Worm (Caenorhabditis elegans): ENCODE measurements around the gene dnj-24.

The dnj-24 gene

DNA sequence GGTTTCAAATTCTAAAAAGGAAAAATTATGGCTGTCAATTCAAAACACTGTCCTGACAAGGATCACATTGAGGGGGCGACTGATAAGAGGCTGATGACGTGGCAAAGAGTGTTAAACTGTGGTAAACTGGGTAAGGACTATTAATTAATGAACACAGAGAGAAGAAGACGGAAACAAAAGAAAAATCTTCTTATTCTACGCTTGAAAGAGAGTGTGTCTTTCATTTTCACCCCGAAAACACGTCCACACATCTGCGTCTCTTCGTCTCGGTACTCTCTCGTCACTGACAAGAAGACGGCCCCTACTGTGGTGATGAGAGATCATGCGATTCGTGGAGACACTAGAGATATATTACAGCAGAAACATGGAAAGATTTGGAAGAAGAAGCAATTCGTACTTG lies 2.5 kb downstream of the dnj-24 start (continued):
- no peak for TF ChIP-seq dmd-8 (GFP tag; IDR thresholded peaks at IDR 0.05)
- no peak for TF ChIP-seq lin-39 (tag; optimal IDR thresholded peaks at IDR 0.05)
- no peak for TF ChIP-seq T20F7.1 (GFP tag; optimal IDR thresholded peaks at IDR 0.05)
- no peak for TF ChIP-seq zip-11 (GFP tag; IDR thresholded peaks at IDR 0.05)
- TF ChIP-seq dmd-9 (GFP tag; IDR thresholded peaks at IDR 0.05): no peak
- no peak for TF ChIP-seq Y48G9A.11 (GFP tag; IDR thresholded peaks at IDR 0.05)
- no peak for TF ChIP-seq Y105C5A.15 (GFP tag; IDR thresholded peaks at IDR 0.05)
- TF ChIP-seq ama-1 (optimal IDR thresholded peaks at IDR 0.05): no peak
- TF ChIP-seq nhr-42 (GFP tag; IDR thresholded peaks at IDR 0.05): no peak
- TF ChIP-seq nhr-11 (tag; optimal IDR thresholded peaks at IDR 0.05): peak; percentile 20

- TF ChIP-seq zfp-2 (tag; optimal IDR thresholded peaks at IDR 0.05): no peak
- no peak for TF ChIP-seq hlh-30 (tag; optimal IDR thresholded peaks at IDR 0.05; ENCODE audit: insufficient read depth)
- TF ChIP-seq hlh-11 (tag; optimal IDR thresholded peaks at IDR 0.05): peak; percentile 16
- no peak for TF ChIP-seq aha-1 (tag)
- no peak for TF ChIP-seq T26A8.4 (GFP tag; IDR thresholded peaks at IDR 0.05)
- TF ChIP-seq nhr-76 (tag; optimal IDR thresholded peaks at IDR 0.05): no peak
- TF ChIP-seq egl-43 (GFP tag; IDR thresholded peaks at IDR 0.05): no peak
- peak; percentile 9 for TF ChIP-seq pqm-1 (tag; optimal IDR thresholded peaks at IDR 0.05)
- no peak for TF ChIP-seq hif-1 (tag; optimal IDR thresholded peaks at IDR 0.05)
- no peak for TF ChIP-seq lin-38 (GFP tag; IDR thresholded peaks at IDR 0.05)
- no peak for TF ChIP-seq spr-3 (GFP tag; optimal IDR thresholded peaks at IDR 0.05)
- TF ChIP-seq snpc-1.2 (GFP tag; IDR thresholded peaks at IDR 0.05): no peak
- TF ChIP-seq lir-3 (tag; optimal IDR thresholded peaks at IDR 0.05): no peak
- no peak for TF ChIP-seq mes-2 (tag; optimal IDR thresholded peaks at IDR 0.05; ENCODE audit: poor library complexity, severe bottlenecking)
- TF ChIP-seq dve-1 (tag; optimal IDR thresholded peaks at IDR 0.05; ENCODE audit: insufficient read depth): peak; percentile 56
- no peak for TF ChIP-seq D1046.2 (GFP tag; IDR thresholded peaks at IDR 0.05)
- no peak for TF ChIP-seq zfp-3 (GFP tag; conservative IDR thresholded peaks at IDR 0.05)
- no peak for TF ChIP-seq lin-15B (tag; optimal IDR thresholded peaks at IDR 0.05)
- TF ChIP-seq madf-9 (GFP tag; conservative IDR thresholded peaks at IDR 0.05): no peak
- TF ChIP-seq php-3 (GFP tag; IDR thresholded peaks at IDR 0.05): 0 out of 2 replicates have a peak, but pooled peaks have one; percentile 18
- TF ChIP-seq madf-5 (GFP tag; IDR thresholded peaks at IDR 0.05): no peak
- TF ChIP-seq dpl-1 (GFP tag; optimal IDR thresholded peaks at IDR 0.05): no peak
- TF ChIP-seq unc-130 (GFP tag; optimal IDR thresholded peaks at IDR 0.05): no peak
- TF ChIP-seq nhr-77 (tag; optimal IDR thresholded peaks at IDR 0.05): no peak
- TF ChIP-seq lim-7 (GFP tag; IDR thresholded peaks at IDR 0.05): no peak
- no peak for TF ChIP-seq arid-1 (GFP tag; conservative IDR thresholded peaks at IDR 0.05)
- TF ChIP-seq tag-97 (GFP tag; IDR thresholded peaks at IDR 0.05): no peak
- no peak for TF ChIP-seq daf-16 (GFP tag; optimal IDR thresholded peaks at IDR 0.05)
- TF ChIP-seq daf-16 (tag; optimal IDR thresholded peaks at IDR 0.05): peak; percentile 93
- TF ChIP-seq T20F7.1 (GFP tag; optimal IDR thresholded peaks at IDR 0.05): no peak
- TF ChIP-seq mxl-2 (GFP tag; conservative IDR thresholded peaks at IDR 0.05): no peak
- TF ChIP-seq nhr-42 (GFP tag; IDR thresholded peaks at IDR 0.05): no peak
- no peak for TF ChIP-seq Y48G9A.11 (GFP tag; IDR thresholded peaks at IDR 0.05)
- no peak for TF ChIP-seq ceh-32 (tag; optimal IDR thresholded peaks at IDR 0.05; ENCODE audit: poor library complexity)
- TF ChIP-seq F49E8.2 (tag; optimal IDR thresholded peaks at IDR 0.05; ENCODE audit: borderline replicate concordance): no peak
Measured at ce11 chrIII:5420276-5420675, 3.6 kb downstream of the dnj-24 start.

All from whole organism, L4 larva.